Fruit fly (Drosophila melanogaster) whole organism, prepupa: ENCODE results near the gene eIF3g1.

Experiments used
- CG11294 ChIP-seq: fragments of 200-800 bp; sonication (Bioruptor generic); IDR thresholded peaks from 2 replicates; pipeline ENCODE4 v1.3.6; 2022; ENCODE audit warnings: missing biosample characterization, missing genetic modification characterization
- Lpt ChIP-seq: fragments of 200-800 bp; sonication (Bioruptor generic); optimal IDR thresholded peaks from 3 replicates; lab custom pipeline; 2016; ENCODE audit warnings: missing biosample characterization, missing genetic modification characterization
- fd59A ChIP-seq: fragments of 200-800 bp; sonication (Bioruptor generic); optimal IDR thresholded peaks from 2 replicates; lab custom pipeline; 2017; ENCODE audit warnings: missing biosample characterization, mild to moderate bottlenecking, missing genetic modification characterization, missing genetic modification reagents
- fkh ChIP-seq: fragments of 200-800 bp; sonication (Bioruptor generic); optimal IDR thresholded peaks from 3 replicates; lab custom pipeline; 2017; ENCODE audit warnings: missing biosample characterization, mild to moderate bottlenecking, missing genetic modification characterization, moderate library complexity
- vri ChIP-seq: fragments of 200-800 bp; sonication (Bioruptor generic); optimal IDR thresholded peaks from 3 replicates; lab custom pipeline; 2016; ENCODE audit warnings: missing biosample characterization, mild to moderate bottlenecking, missing genetic modification characterization

DNA sequence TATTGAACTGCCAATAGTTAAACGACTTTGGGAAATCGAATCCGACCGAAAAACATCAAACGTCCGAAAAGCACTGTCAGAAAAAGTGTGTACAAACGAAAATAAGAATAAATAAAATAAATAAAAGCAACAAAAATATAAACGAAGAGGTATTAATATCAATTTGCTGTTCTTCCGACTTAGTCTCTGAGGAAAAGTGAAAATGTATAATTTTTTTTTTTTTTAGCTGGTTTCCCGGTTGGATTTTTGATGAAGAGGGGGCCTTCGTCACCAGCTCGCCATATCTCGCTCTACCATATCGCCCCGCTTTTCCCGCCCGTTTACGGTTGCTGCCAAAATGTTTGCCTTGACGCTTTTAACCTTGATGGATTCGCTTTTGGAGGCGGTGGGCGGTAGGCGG, 28.5 kb upstream of the eIF3g1 start:
- TF ChIP-seq CG11294 (GFP tag; lab: Robert Waterston, UW), result no peak
- TF ChIP-seq Lpt, result no peak
- no peak for TF ChIP-seq fkh (GFP tag; lab: Kevin White, UChicago)
- TF ChIP-seq fd59A (GFP tag; lab: Kevin White, UChicago), result no peak
- TF ChIP-seq vri (GFP tag; lab: Kevin White, UChicago), result no peak
